Fruit fly (Drosophila melanogaster) whole organism, embryonic: ENCODE data around the gene SpdS.

Experiments used
- ATbp ChIP-seq: fragments of 200-800 bp; sonication (Bioruptor generic); optimal IDR thresholded peaks from 2 replicates; lab custom pipeline; 2017; ENCODE audit warnings: missing biosample characterization, mild to moderate bottlenecking, missing genetic modification characterization, missing genetic modification reagents
- BtbVII ChIP-seq: fragments of 200-800 bp; sonication (Bioruptor generic); optimal IDR thresholded peaks from 3 replicates; lab custom pipeline; 2017; ENCODE audit warnings: missing biosample characterization, mild to moderate bottlenecking, missing genetic modification characterization
- CG10274 ChIP-seq: fragments of 200-800 bp; sonication (Bioruptor generic); optimal IDR thresholded peaks from 3 replicates; lab custom pipeline; 2017; ENCODE audit warnings: missing biosample characterization, mild to moderate bottlenecking, missing genetic modification characterization
- CG10654 ChIP-seq: fragments of 200-800 bp; sonication (Bioruptor generic); optimal IDR thresholded peaks from 2 replicates; lab custom pipeline; 2016; ENCODE audit warnings: missing biosample characterization, missing genetic modification characterization
- CG11723 ChIP-seq: fragments of 200-800 bp; sonication (Bioruptor generic); optimal IDR thresholded peaks from 2 replicates; lab custom pipeline; 2017; ENCODE audit warnings: missing biosample characterization, mild to moderate bottlenecking, missing genetic modification characterization
- CG12744 ChIP-seq: fragments of 200-800 bp; sonication (Bioruptor generic); optimal IDR thresholded peaks from 2 replicates; lab custom pipeline; 2016; ENCODE audit warnings: missing biosample characterization, missing genetic modification characterization
- CG14014 ChIP-seq: fragments of 200-800 bp; sonication (Bioruptor generic); IDR thresholded peaks from 2 replicates; pipeline ENCODE4 v1.3.6; 2022; ENCODE audit warnings: missing biosample characterization, missing genetic modification characterization
- CG14667 ChIP-seq: fragments of 200-800 bp; sonication (Bioruptor generic); IDR thresholded peaks from 2 replicates; pipeline ENCODE4 v1.3.6; 2022; ENCODE audit warnings: missing biosample characterization, missing genetic modification characterization
- CG14710 ChIP-seq: fragments of 200-800 bp; sonication (Bioruptor generic); optimal IDR thresholded peaks from 3 replicates; lab custom pipeline; 2019; ENCODE audit warnings: missing biosample characterization, mild to moderate bottlenecking, missing genetic modification characterization, moderate library complexity
- CG15514 ChIP-seq: fragments of 200-800 bp; sonication (Bioruptor generic); optimal IDR thresholded peaks from 3 replicates; lab custom pipeline; 2017; ENCODE audit warnings: missing biosample characterization, missing genetic modification characterization, mild to moderate bottlenecking, moderate library complexity, missing genetic modification reagents
- CG15601 ChIP-seq: fragments of 200-800 bp; sonication (Bioruptor generic); optimal IDR thresholded peaks from 3 replicates; lab custom pipeline; 2019; ENCODE audit warnings: missing biosample characterization, mild to moderate bottlenecking, missing genetic modification characterization, moderate library complexity
- CG1792 ChIP-seq: fragments of 200-800 bp; sonication (Bioruptor generic); optimal IDR thresholded peaks from 2 replicates; lab custom pipeline; 2016; ENCODE audit warnings: missing biosample characterization, missing genetic modification characterization
- CG18011 ChIP-seq: fragments of 200-800 bp; sonication (Bioruptor generic); optimal IDR thresholded peaks from 2 replicates; lab custom pipeline; 2017; ENCODE audit warnings: missing biosample characterization, missing genetic modification characterization, mild to moderate bottlenecking, moderate library complexity, missing genotype
- CG32767 ChIP-seq: fragments of 200-800 bp; sonication (Bioruptor generic); IDR thresholded peaks from 2 replicates; pipeline ENCODE4 v1.3.6; 2022; ENCODE audit warnings: missing biosample characterization, missing genetic modification characterization
- CG32772 ChIP-seq: fragments of 200-800 bp; sonication (Bioruptor generic); IDR thresholded peaks from 2 replicates; pipeline ENCODE4 v1.3.6; 2022; ENCODE audit warnings: missing biosample characterization, missing genetic modification characterization
- CG33557 ChIP-seq: fragments of 200-800 bp; sonication (Bioruptor generic); optimal IDR thresholded peaks from 2 replicates; lab custom pipeline; 2019; ENCODE audit warnings: missing biosample characterization, mild to moderate bottlenecking, missing genetic modification characterization, moderate library complexity
- CG43689 ChIP-seq: fragments of 200-800 bp; sonication (Bioruptor generic); IDR thresholded peaks from 2 replicates; pipeline ENCODE4 v1.3.6; 2022; ENCODE audit warnings: missing biosample characterization, missing genetic modification characterization
- CG4854 ChIP-seq: fragments of 200-800 bp; sonication (Bioruptor generic); optimal IDR thresholded peaks from 2 replicates; lab custom pipeline; 2016; ENCODE audit warnings: missing biosample characterization, missing genetic modification characterization, inconsistent platforms
- CG6813 ChIP-seq: fragments of 200-800 bp; sonication (Bioruptor generic); optimal IDR thresholded peaks from 2 replicates; lab custom pipeline; 2017; ENCODE audit warnings: missing biosample characterization, missing genetic modification characterization, mild to moderate bottlenecking, moderate library complexity, missing genetic modification reagents
- CG7271 ChIP-seq: fragments of 200-800 bp; sonication (Bioruptor generic); optimal IDR thresholded peaks from 2 replicates; lab custom pipeline; 2018; ENCODE audit warnings: missing biosample characterization, mild to moderate bottlenecking, missing genetic modification characterization, moderate library complexity
- CG7928 ChIP-seq: fragments of 200-800 bp; sonication (Bioruptor generic); optimal IDR thresholded peaks from 2 replicates; lab custom pipeline; 2017; ENCODE audit warnings: missing biosample characterization, mild to moderate bottlenecking, missing genetic modification characterization
- CG9797 ChIP-seq: fragments of 200-800 bp; sonication (Bioruptor generic); optimal IDR thresholded peaks from 3 replicates; lab custom pipeline; 2018; ENCODE audit warnings: missing biosample characterization, mild to moderate bottlenecking, missing genetic modification characterization
- Dref ChIP-seq: fragments of 200-800 bp; sonication (Bioruptor generic); IDR thresholded peaks from 2 replicates; pipeline ENCODE4 v1.3.6; 2022; ENCODE audit warnings: missing biosample characterization, missing genetic modification characterization
- E2f2 ChIP-seq: fragments of 200-800 bp; sonication (Bioruptor generic); IDR thresholded peaks from 2 replicates; pipeline ENCODE4 v1.3.6; 2022; ENCODE audit warnings: missing biosample characterization, missing genetic modification characterization
- Ets97D ChIP-seq: fragments of 200-800 bp; sonication (Bioruptor generic); optimal IDR thresholded peaks from 3 replicates; lab custom pipeline; 2016; ENCODE audit warnings: missing biosample characterization, missing genetic modification characterization
- Hr51 ChIP-seq, 2 experiments: fragments of 200-800 bp; sonication (Bioruptor generic); optimal IDR thresholded peaks; 2 replicates in 1 of 2; 3 replicates in 1 of 2; lab custom pipeline; 2016 to 2018; ENCODE audit warnings: missing biosample characterization in 2 of 2, missing genetic modification characterization in 2 of 2, mild to moderate bottlenecking in 1 of 2, moderate library complexity in 1 of 2
- Jarid2 ChIP-seq: fragments of 200-800 bp; sonication (Bioruptor generic); optimal IDR thresholded peaks from 3 replicates; lab custom pipeline; 2017; ENCODE audit warnings: mild to moderate bottlenecking, missing biosample characterization, missing genetic modification reagents, missing genetic modification characterization
- Mad ChIP-seq: fragments of 200-800 bp; sonication (Bioruptor generic); optimal IDR thresholded peaks from 2 replicates; lab custom pipeline; 2016; ENCODE audit warnings: missing biosample characterization, missing genetic modification characterization
- NK7.1 ChIP-seq: fragments of 200-800 bp; sonication (Bioruptor generic); optimal IDR thresholded peaks from 3 replicates; lab custom pipeline; 2016; ENCODE audit warnings: missing biosample characterization, missing genetic modification characterization
- Nf-YA ChIP-seq: fragments of 200-800 bp; sonication (Bioruptor generic); IDR thresholded peaks from 2 replicates; pipeline ENCODE4 v1.3.6; 2022; ENCODE audit warnings: missing biosample characterization, missing genetic modification characterization
- Ravus ChIP-seq: fragments of 200-800 bp; sonication (Bioruptor generic); IDR thresholded peaks from 2 replicates; pipeline ENCODE4 v1.3.6; 2022; ENCODE audit warnings: missing biosample characterization, missing genetic modification characterization
- Scr ChIP-seq: fragments of 200-800 bp; sonication (Bioruptor generic); IDR thresholded peaks from 2 replicates; pipeline ENCODE4 v1.3.6; 2022; ENCODE audit warnings: missing biosample characterization, missing genetic modification characterization; ENCODE audit not compliant: partially characterized antibody
- Sin3A ChIP-seq: fragments of >200 bp; optimal IDR thresholded peaks from 2 replicates; lab custom pipeline; 2018
- Sox102F ChIP-seq: fragments of 200-800 bp; sonication (Bioruptor generic); optimal IDR thresholded peaks from 2 replicates; lab custom pipeline; 2018; ENCODE audit warnings: missing biosample characterization, mild to moderate bottlenecking, missing genetic modification characterization, moderate library complexity
- YL-1 ChIP-seq: fragments of 200-800 bp; sonication (Bioruptor generic); optimal IDR thresholded peaks from 3 replicates; lab custom pipeline; 2017; ENCODE audit warnings: missing biosample characterization, mild to moderate bottlenecking, missing genetic modification characterization
- crc ChIP-seq: fragments of 200-800 bp; sonication (Bioruptor generic); optimal IDR thresholded peaks from 2 replicates; lab custom pipeline; 2016; ENCODE audit warnings: missing biosample characterization, missing genetic modification characterization
- croc ChIP-seq: fragments of 200-800 bp; sonication (Bioruptor generic); conservative IDR thresholded peaks from 3 replicates; pipeline ENCODE4 v1.3.6; 2022; ENCODE audit warnings: missing biosample characterization, missing genetic modification characterization
- dati ChIP-seq: fragments of 200-800 bp; sonication (Bioruptor generic); IDR thresholded peaks from 2 replicates; pipeline ENCODE4 v1.3.6; 2022; ENCODE audit warnings: missing biosample characterization, missing genetic modification characterization
- ewg ChIP-seq: fragments of 200-800 bp; sonication (Bioruptor generic); optimal IDR thresholded peaks from 3 replicates; lab custom pipeline; 2017; ENCODE audit warnings: mild to moderate bottlenecking, missing biosample characterization, missing genetic modification reagents, missing genetic modification characterization
- gfzf ChIP-seq: fragments of 200-800 bp; sonication (Bioruptor generic); optimal IDR thresholded peaks from 2 replicates; lab custom pipeline; 2016; ENCODE audit warnings: missing biosample characterization, mild to moderate bottlenecking, missing genetic modification characterization, moderate library complexity
- gt ChIP-seq: fragments of 200-800 bp; sonication (Bioruptor generic); IDR thresholded peaks from 2 replicates; pipeline ENCODE4 v1.3.6; 2022; ENCODE audit warnings: missing biosample characterization, missing genetic modification characterization
- hbn ChIP-seq: fragments of 200-800 bp; sonication (Bioruptor generic); IDR thresholded peaks from 2 replicates; pipeline ENCODE4 v1.3.6; 2022; ENCODE audit warnings: missing biosample characterization, missing genetic modification characterization; ENCODE audit not compliant: partially characterized antibody
- klu ChIP-seq: fragments of 200-800 bp; sonication (Bioruptor generic); IDR thresholded peaks from 2 replicates; pipeline ENCODE4 v1.3.6; 2022; ENCODE audit warnings: missing biosample characterization, missing genetic modification characterization
- onecut ChIP-seq: fragments of 200-800 bp; sonication (Bioruptor generic); IDR thresholded peaks from 2 replicates; pipeline ENCODE4 v1.3.6; 2022; ENCODE audit warnings: missing biosample characterization, missing genetic modification characterization
- otp ChIP-seq: fragments of 200-800 bp; sonication (Bioruptor generic); IDR thresholded peaks from 3 replicates; pipeline ENCODE4, ENCODE4 v1.3.6; 2022; ENCODE audit warnings: missing biosample characterization, missing genetic modification characterization
- seq ChIP-seq: fragments of 200-800 bp; sonication (Bioruptor generic); IDR thresholded peaks from 2 replicates; pipeline ENCODE4 v1.3.6; 2022; ENCODE audit warnings: missing biosample characterization, missing genetic modification characterization
- sima ChIP-seq: fragments of 200-800 bp; sonication (Bioruptor generic); optimal IDR thresholded peaks from 2 replicates; lab custom pipeline; 2016; ENCODE audit warnings: missing biosample characterization, missing genetic modification characterization
- sisA ChIP-seq: fragments of 200-800 bp; sonication (Bioruptor generic); IDR thresholded peaks from 2 replicates; pipeline ENCODE4 v1.3.6; 2022; ENCODE audit warnings: missing biosample characterization, missing genetic modification characterization
- slp2 ChIP-seq: fragments of 200-800 bp; sonication (Bioruptor generic); optimal IDR thresholded peaks from 2 replicates; lab custom pipeline; 2016; ENCODE audit warnings: missing biosample characterization, missing genetic modification characterization
- sob ChIP-seq: fragments of 200-800 bp; sonication (Bioruptor generic); IDR thresholded peaks from 2 replicates; pipeline ENCODE4 v1.3.6; 2022; ENCODE audit warnings: missing biosample characterization, missing genetic modification characterization
- sug ChIP-seq: fragments of 200-800 bp; optimal IDR thresholded peaks from 2 replicates; lab custom pipeline; 2019; ENCODE audit warnings: missing biosample characterization, mild to moderate bottlenecking, missing genetic modification characterization, moderate library complexity
- zfh2 ChIP-seq: fragments of 200-800 bp; sonication (Bioruptor generic); optimal IDR thresholded peaks from 2 replicates; lab custom pipeline; 2016; ENCODE audit warnings: missing biosample characterization, missing genetic modification characterization

The SpdS gene

DNA sequence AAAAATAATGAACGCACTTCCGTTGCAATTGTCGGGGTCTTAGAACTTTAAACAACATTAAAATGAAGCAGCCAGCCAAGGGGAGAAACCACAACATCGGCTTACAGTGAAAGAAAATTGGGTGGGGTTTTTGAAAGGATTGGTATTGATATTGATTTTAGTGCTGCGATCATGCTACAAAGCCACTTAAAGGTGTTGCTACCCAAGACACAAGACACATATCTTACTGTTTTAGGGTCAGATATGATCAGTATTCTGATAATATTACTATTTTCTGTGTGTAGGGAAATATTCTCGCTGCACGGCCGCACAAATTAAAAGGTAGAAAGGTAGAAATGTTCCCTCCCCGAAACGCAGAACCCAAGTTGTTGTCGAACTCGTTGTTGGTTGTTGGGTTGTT lies 26.4 kb upstream of the SpdS start (continued):
- TF ChIP-seq klu (no peak), seq (GFP tag; lab: Robert Waterston, UW) (no peak), CG32767 (no peak), Hr51 (GFP tag; optimal IDR thresholded peaks at IDR 0.05; lab: Kevin White, UChicago) (no peak), E2f2 (GFP tag; lab: Robert Waterston, UW) (no peak), Mad (GFP tag; lab: Kevin White, UChicago) (no peak), NK7.1 (no peak), CG15514 (GFP tag; lab: Kevin White, UChicago) (no peak), otp (GFP tag; lab: Robert Waterston, UW) (peak; percentile 54; the same call in 1 of the 3 replicates), CG14710 (tag; lab: Kevin White, UChicago) (peak; percentile 67), gt (GFP tag; lab: Robert Waterston, UW) (no peak), CG18011 (GFP tag; lab: Kevin White, UChicago) (no peak), CG4854 (GFP tag; lab: Kevin White, UChicago) (no peak), CG6813 (no peak), Sin3A (no peak), gfzf (no peak), Scr (GFP tag; lab: Robert Waterston, UW) (no peak), YL-1 (GFP tag; lab: Kevin White, UChicago) (no peak), sob (GFP tag; lab: Robert Waterston, UW) (no peak), sug (tag; lab: Kevin White, UChicago) (no peak), CG15601 (tag; lab: Kevin White, UChicago) (peak; percentile 24), crc (GFP tag; lab: Kevin White, UChicago) (no peak), CG7928 (GFP tag; lab: Kevin White, UChicago) (no peak), Jarid2 (no peak), slp2 (GFP tag; lab: Kevin White, UChicago) (peak; percentile 12), CG14667 (GFP tag; lab: Robert Waterston, UW) (peak; percentile 18; the same call in 1 of the 2 replicates), CG32772 (GFP tag; lab: Robert Waterston, UW) (no peak), onecut (GFP tag; lab: Robert Waterston, UW) (no peak), CG33557 (GFP tag; lab: Kevin White, UChicago) (peak; percentile 56), CG43689 (GFP tag; lab: Robert Waterston, UW) (no peak), Ets97D (GFP tag; lab: Kevin White, UChicago) (no peak), BtbVII (GFP tag; lab: Kevin White, UChicago) (no peak), croc (GFP tag; lab: Robert Waterston, UW) (peak; percentile 48; the same call in 2 of the 3 replicates), CG12744 (GFP tag; lab: Kevin White, UChicago) (no peak), sima (GFP tag; lab: Kevin White, UChicago) (no peak), ewg (GFP tag; lab: Kevin White, UChicago) (no peak), CG1792 (GFP tag; lab: Kevin White, UChicago) (no peak), ATbp (no peak), CG10654 (GFP tag; lab: Kevin White, UChicago) (no peak), CG7271 (tag; lab: Kevin White, UChicago) (no peak), CG10274 (GFP tag; lab: Kevin White, UChicago) (no peak), Dref (no peak), CG11723 (GFP tag; lab: Kevin White, UChicago) (peak; percentile 1), Ravus (no peak), dati (no peak), Nf-YA (no peak), zfh2 (GFP tag; lab: Kevin White, UChicago) (no peak), sisA (GFP tag; lab: Robert Waterston, UW) (no peak), hbn (no peak), CG9797 (GFP tag; lab: Kevin White, UChicago) (no peak), CG14014 (GFP tag; lab: Robert Waterston, UW) (no peak), Sox102F (GFP tag; lab: Kevin White, UChicago) (no peak)
